Worm (Caenorhabditis elegans): ENCODE data around the gene F35C11.5.

DNA sequence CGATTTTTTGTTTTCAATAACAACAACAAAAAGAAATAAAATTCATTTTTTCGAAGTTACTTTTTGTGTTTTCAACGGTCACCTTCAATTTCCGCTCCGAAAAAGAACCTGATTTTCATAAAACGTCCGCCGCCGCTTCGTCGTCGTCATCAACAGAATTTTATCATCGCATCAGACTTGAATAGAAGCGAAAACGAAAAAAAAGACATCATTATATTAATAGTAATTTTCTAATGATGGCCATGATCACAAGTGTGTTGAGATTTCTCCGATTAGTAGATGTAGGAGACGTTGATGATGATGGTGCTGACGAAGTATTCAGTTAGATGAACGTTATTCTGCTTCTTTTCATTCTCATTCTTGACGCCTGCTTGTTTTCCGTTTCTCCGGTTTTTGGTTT is 29.6 kb upstream of the F35C11.5 start:
- TF ChIP-seq pha-4 (tag; optimal IDR thresholded peaks at IDR 0.05) (no peak), fkh-10 (GFP tag; optimal IDR thresholded peaks at IDR 0.05) (no peak), nhr-11 (tag; optimal IDR thresholded peaks at IDR 0.05) (no peak), unc-86 (tag; optimal IDR thresholded peaks at IDR 0.05) (no peak), sox-4 (tag; optimal IDR thresholded peaks at IDR 0.05) (no peak), C38D4.7 (GFP tag; optimal IDR thresholded peaks at IDR 0.05) (no peak), pqm-1 (tag; optimal IDR thresholded peaks at IDR 0.05) (no peak), ceh-24 (tag; optimal IDR thresholded peaks at IDR 0.05) (no peak), ref-2 (tag; optimal IDR thresholded peaks at IDR 0.05) (no peak), hlh-15 (tag; optimal IDR thresholded peaks at IDR 0.05) (no peak), C08G9.2 (tag; optimal IDR thresholded peaks at IDR 0.05) (no peak), elt-4 (tag; optimal IDR thresholded peaks at IDR 0.05) (no peak), tbx-2 (tag; optimal IDR thresholded peaks at IDR 0.05) (no peak), lim-6 (tag; optimal IDR thresholded peaks at IDR 0.05) (no peak)
